Fruit fly (Drosophila melanogaster) whole organism, embryonic: ENCODE data around the gene Traf-like.

Experiments used
- ATbp ChIP-seq: fragments of 200-800 bp; sonication (Bioruptor generic); optimal IDR thresholded peaks from 2 replicates; lab custom pipeline; 2017; ENCODE audit warnings: missing biosample characterization, mild to moderate bottlenecking, missing genetic modification characterization, missing genetic modification reagents
- CG10543 ChIP-seq: fragments of 200-800 bp; sonication (Bioruptor generic); optimal IDR thresholded peaks from 3 replicates; lab custom pipeline; 2017; ENCODE audit warnings: missing biosample characterization, mild to moderate bottlenecking, missing genetic modification characterization, moderate library complexity
- CG12299 ChIP-seq: fragments of 200-800 bp; sonication (Bioruptor generic); optimal IDR thresholded peaks from 2 replicates; lab custom pipeline; 2018; ENCODE audit warnings: missing biosample characterization, mild to moderate bottlenecking, missing genetic modification characterization
- CG13624 ChIP-seq: fragments of 200-800 bp; sonication (Bioruptor generic); optimal IDR thresholded peaks from 2 replicates; lab custom pipeline; 2016; ENCODE audit warnings: missing biosample characterization, missing genetic modification characterization
- CG16813 ChIP-seq: fragments of 200-800 bp; sonication (Bioruptor generic); IDR thresholded peaks from 3 replicates; pipeline ENCODE4 v1.3.6; 2022; ENCODE audit warnings: missing biosample characterization, missing genetic modification characterization; ENCODE audit not compliant: partially characterized antibody
- CG17385 ChIP-seq: fragments of 200-800 bp; sonication (Bioruptor generic); optimal IDR thresholded peaks from 3 replicates; lab custom pipeline; 2018; ENCODE audit warnings: missing biosample characterization, mild to moderate bottlenecking, missing genetic modification characterization
- CG2129 ChIP-seq: fragments of 200-800 bp; sonication (Bioruptor generic); IDR thresholded peaks from 2 replicates; pipeline ENCODE4 v1.3.6; 2022; ENCODE audit warnings: missing biosample characterization, missing genetic modification characterization; ENCODE audit not compliant: partially characterized antibody
- CG2199 ChIP-seq: fragments of 200-800 bp; sonication (Bioruptor generic); IDR thresholded peaks from 3 replicates; pipeline ENCODE4 v1.3.6; 2022; ENCODE audit warnings: missing biosample characterization, missing genetic modification characterization
- CG2202 ChIP-seq: fragments of 200-800 bp; sonication (Bioruptor generic); optimal IDR thresholded peaks from 2 replicates; lab custom pipeline; 2018; ENCODE audit warnings: missing biosample characterization, mild to moderate bottlenecking, missing genetic modification characterization
- CG2889 ChIP-seq: fragments of 200-800 bp; sonication (Bioruptor generic); IDR thresholded peaks from 3 replicates; pipeline ENCODE4 v1.3.6; 2022; ENCODE audit warnings: missing biosample characterization, missing genetic modification characterization
- CG30403 ChIP-seq: fragments of 200-800 bp; sonication (Bioruptor generic); optimal IDR thresholded peaks from 3 replicates; lab custom pipeline; 2016; ENCODE audit warnings: missing biosample characterization, missing genetic modification characterization
- CG3163 ChIP-seq: fragments of 200-800 bp; sonication (Bioruptor generic); optimal IDR thresholded peaks from 3 replicates; lab custom pipeline; 2016; ENCODE audit warnings: missing biosample characterization, missing genetic modification characterization
- CG4328 ChIP-seq: fragments of 200-800 bp; sonication (Bioruptor generic); optimal IDR thresholded peaks from 3 replicates; lab custom pipeline; 2017; ENCODE audit warnings: missing biosample characterization, missing genetic modification reagents, missing genetic modification characterization
- CG6654 ChIP-seq: fragments of 200-800 bp; sonication (Bioruptor generic); optimal IDR thresholded peaks from 2 replicates; lab custom pipeline; 2017; ENCODE audit warnings: missing biosample characterization, mild to moderate bottlenecking, missing genetic modification characterization
- CG6813 ChIP-seq: fragments of 200-800 bp; sonication (Bioruptor generic); optimal IDR thresholded peaks from 2 replicates; lab custom pipeline; 2017; ENCODE audit warnings: missing biosample characterization, missing genetic modification characterization, mild to moderate bottlenecking, moderate library complexity, missing genetic modification reagents
- CG8388 ChIP-seq: fragments of 200-800 bp; sonication (Bioruptor generic); optimal IDR thresholded peaks from 2 replicates; lab custom pipeline; 2019; ENCODE audit warnings: missing biosample characterization, mild to moderate bottlenecking, missing genetic modification characterization, moderate library complexity
- CHES-1-like ChIP-seq: fragments of 200-800 bp; sonication (Bioruptor generic); optimal IDR thresholded peaks from 2 replicates; lab custom pipeline; 2016; ENCODE audit warnings: missing biosample characterization, missing genetic modification characterization
- Chrac-16 ChIP-seq: fragments of 200-800 bp; sonication (Bioruptor generic); optimal IDR thresholded peaks from 3 replicates; lab custom pipeline; 2016; ENCODE audit warnings: missing biosample characterization, missing genetic modification characterization
- CrebB ChIP-seq: fragments of 200-800 bp; sonication (Bioruptor generic); optimal IDR thresholded peaks from 3 replicates; lab custom pipeline; 2018; ENCODE audit warnings: missing biosample characterization, mild to moderate bottlenecking, missing genetic modification characterization
- Fer2 ChIP-seq: fragments of 200-800 bp; sonication (Bioruptor generic); optimal IDR thresholded peaks from 2 replicates; lab custom pipeline; 2018; ENCODE audit warnings: missing biosample characterization, mild to moderate bottlenecking, missing genetic modification characterization, moderate library complexity
- GATAe ChIP-seq: fragments of 200-800 bp; sonication (Bioruptor generic); conservative IDR thresholded peaks from 2 replicates; pipeline ENCODE4 v1.3.6; 2022; ENCODE audit warnings: missing biosample characterization, missing genetic modification characterization
- Hey ChIP-seq: fragments of 200-800 bp; sonication (Bioruptor generic); optimal IDR thresholded peaks from 3 replicates; lab custom pipeline; 2018; ENCODE audit warnings: missing biosample characterization, mild to moderate bottlenecking, missing genetic modification characterization
- Hr51 ChIP-seq, 2 experiments: fragments of 200-800 bp; sonication (Bioruptor generic); optimal IDR thresholded peaks; 2 replicates in 1 of 2; 3 replicates in 1 of 2; lab custom pipeline; 2016 to 2018; ENCODE audit warnings: missing biosample characterization in 2 of 2, missing genetic modification characterization in 2 of 2, mild to moderate bottlenecking in 1 of 2, moderate library complexity in 1 of 2
- Poxn ChIP-seq: fragments of 200-800 bp; sonication (Bioruptor generic); IDR thresholded peaks from 2 replicates; pipeline ENCODE4 v1.3.6; 2022; ENCODE audit warnings: missing biosample characterization, missing genetic modification characterization
- Sox100B ChIP-seq: fragments of 200-800 bp; sonication (Bioruptor generic); optimal IDR thresholded peaks from 3 replicates; lab custom pipeline; 2018; ENCODE audit warnings: missing biosample characterization, mild to moderate bottlenecking, missing genetic modification characterization
- Xbp1 ChIP-seq: fragments of 200-800 bp; sonication (Bioruptor generic); optimal IDR thresholded peaks from 3 replicates; lab custom pipeline; 2016; ENCODE audit warnings: missing biosample characterization, mild to moderate bottlenecking, missing genetic modification characterization
- al ChIP-seq: fragments of 200-800 bp; sonication (Bioruptor generic); IDR thresholded peaks from 2 replicates; pipeline ENCODE4 v1.3.6; 2022; ENCODE audit warnings: missing biosample characterization, missing genetic modification characterization
- bbx ChIP-seq: fragments of 200-800 bp; sonication (Bioruptor generic); IDR thresholded peaks from 2 replicates; pipeline ENCODE4 v1.3.6; 2022; ENCODE audit warnings: missing biosample characterization, missing genetic modification characterization; ENCODE audit not compliant: partially characterized antibody
- caup ChIP-seq: fragments of 200-800 bp; sonication (Bioruptor generic); optimal IDR thresholded peaks from 3 replicates; lab custom pipeline; 2017; ENCODE audit warnings: missing biosample characterization, mild to moderate bottlenecking, missing genetic modification characterization, moderate library complexity; ENCODE audit not compliant: severe bottlenecking
- dati ChIP-seq: fragments of 200-800 bp; sonication (Bioruptor generic); IDR thresholded peaks from 2 replicates; pipeline ENCODE4 v1.3.6; 2022; ENCODE audit warnings: missing biosample characterization, missing genetic modification characterization
- dpn ChIP-seq, 2 experiments: fragments of 200-800 bp; sonication (Bioruptor generic); optimal IDR thresholded peaks; 3 replicates each; lab custom pipeline; 2016; ENCODE audit warnings: missing biosample characterization in 2 of 2, missing genetic modification characterization in 2 of 2
- en ChIP-seq: fragments of 200-800 bp; sonication (Bioruptor generic); optimal IDR thresholded peaks from 2 replicates; lab custom pipeline; 2016; ENCODE audit warnings: missing biosample characterization, missing genetic modification characterization
- eve ChIP-seq, 2 experiments: fragments of >200 bp; optimal IDR thresholded peaks; 2 replicates each; lab custom pipeline; 2017; ENCODE audit warnings: missing biosample characterization in 2 of 2, missing genetic modification characterization in 2 of 2
- fd3F ChIP-seq: fragments of 200-800 bp; sonication (Bioruptor generic); optimal IDR thresholded peaks from 2 replicates; lab custom pipeline; 2018; ENCODE audit warnings: missing biosample characterization, mild to moderate bottlenecking, missing genetic modification characterization, moderate library complexity
- hbn ChIP-seq: fragments of 200-800 bp; sonication (Bioruptor generic); IDR thresholded peaks from 2 replicates; pipeline ENCODE4 v1.3.6; 2022; ENCODE audit warnings: missing biosample characterization, missing genetic modification characterization; ENCODE audit not compliant: partially characterized antibody
- her ChIP-seq: fragments of 200-800 bp; sonication (Bioruptor generic); optimal IDR thresholded peaks from 2 replicates; lab custom pipeline; 2016; ENCODE audit warnings: missing biosample characterization, missing genetic modification characterization
- ind ChIP-seq: fragments of 200-800 bp; sonication (Bioruptor generic); optimal IDR thresholded peaks from 3 replicates; lab custom pipeline; 2016; ENCODE audit warnings: missing biosample characterization, missing genetic modification characterization
- jumu ChIP-seq: fragments of 200-800 bp; sonication (Bioruptor generic); optimal IDR thresholded peaks from 3 replicates; lab custom pipeline; 2016; ENCODE audit warnings: missing biosample characterization, missing genetic modification characterization
- kay ChIP-seq: fragments of 200-800 bp; sonication (Bioruptor generic); optimal IDR thresholded peaks from 2 replicates; lab custom pipeline; 2016; ENCODE audit warnings: missing biosample characterization, missing genetic modification characterization
- luna ChIP-seq: fragments of 200-800 bp; sonication (Bioruptor generic); optimal IDR thresholded peaks from 2 replicates; lab custom pipeline; 2016; ENCODE audit warnings: missing biosample characterization, missing genetic modification characterization
- mam ChIP-seq: fragments of 200-800 bp; sonication (Bioruptor generic); optimal IDR thresholded peaks from 3 replicates; lab custom pipeline; 2016; ENCODE audit warnings: missing biosample characterization, missing genetic modification characterization
- otp ChIP-seq: fragments of 200-800 bp; sonication (Bioruptor generic); IDR thresholded peaks from 3 replicates; pipeline ENCODE4, ENCODE4 v1.3.6; 2022; ENCODE audit warnings: missing biosample characterization, missing genetic modification characterization
- peb ChIP-seq: fragments of 200-800 bp; sonication (Bioruptor generic); IDR thresholded peaks from 2 replicates; pipeline ENCODE4 v1.3.6; 2022; ENCODE audit warnings: missing biosample characterization, missing genetic modification characterization
- pnt ChIP-seq: fragments of 200-800 bp; sonication (Bioruptor generic); optimal IDR thresholded peaks from 3 replicates; lab custom pipeline; 2016; ENCODE audit warnings: missing biosample characterization, missing genetic modification characterization
- prd ChIP-seq, 3 experiments: fragments of >200 bp in 2 of 3; fragments of 200-800 bp in 1 of 3; sonication (Bioruptor generic) in 1 of 3; optimal IDR thresholded peaks in 2 of 3; IDR thresholded peaks in 1 of 3; 2 replicates in 2 of 3; 3 replicates in 1 of 3; pipeline versions ENCODE4 v1.3.6 to Lab custom; 2017 to 2022; ENCODE audit warnings: missing biosample characterization in 1 of 3, missing genetic modification characterization in 1 of 3
- sima ChIP-seq: fragments of 200-800 bp; sonication (Bioruptor generic); optimal IDR thresholded peaks from 2 replicates; lab custom pipeline; 2016; ENCODE audit warnings: missing biosample characterization, missing genetic modification characterization
- ttk ChIP-seq: fragments of 200-800 bp; sonication (Bioruptor generic); IDR thresholded peaks from 2 replicates; pipeline ENCODE4 v2.1.2; 2022; ENCODE audit warnings: missing biosample characterization, missing genetic modification characterization
- usp ChIP-seq: fragments of >200 bp; optimal IDR thresholded peaks from 2 replicates; lab custom pipeline; 2017; ENCODE audit warnings: missing biosample characterization, missing genetic modification characterization
- yki ChIP-seq: fragments of >200 bp; optimal IDR thresholded peaks from 3 replicates; lab custom pipeline; 2018

The Traf-like gene

DNA sequence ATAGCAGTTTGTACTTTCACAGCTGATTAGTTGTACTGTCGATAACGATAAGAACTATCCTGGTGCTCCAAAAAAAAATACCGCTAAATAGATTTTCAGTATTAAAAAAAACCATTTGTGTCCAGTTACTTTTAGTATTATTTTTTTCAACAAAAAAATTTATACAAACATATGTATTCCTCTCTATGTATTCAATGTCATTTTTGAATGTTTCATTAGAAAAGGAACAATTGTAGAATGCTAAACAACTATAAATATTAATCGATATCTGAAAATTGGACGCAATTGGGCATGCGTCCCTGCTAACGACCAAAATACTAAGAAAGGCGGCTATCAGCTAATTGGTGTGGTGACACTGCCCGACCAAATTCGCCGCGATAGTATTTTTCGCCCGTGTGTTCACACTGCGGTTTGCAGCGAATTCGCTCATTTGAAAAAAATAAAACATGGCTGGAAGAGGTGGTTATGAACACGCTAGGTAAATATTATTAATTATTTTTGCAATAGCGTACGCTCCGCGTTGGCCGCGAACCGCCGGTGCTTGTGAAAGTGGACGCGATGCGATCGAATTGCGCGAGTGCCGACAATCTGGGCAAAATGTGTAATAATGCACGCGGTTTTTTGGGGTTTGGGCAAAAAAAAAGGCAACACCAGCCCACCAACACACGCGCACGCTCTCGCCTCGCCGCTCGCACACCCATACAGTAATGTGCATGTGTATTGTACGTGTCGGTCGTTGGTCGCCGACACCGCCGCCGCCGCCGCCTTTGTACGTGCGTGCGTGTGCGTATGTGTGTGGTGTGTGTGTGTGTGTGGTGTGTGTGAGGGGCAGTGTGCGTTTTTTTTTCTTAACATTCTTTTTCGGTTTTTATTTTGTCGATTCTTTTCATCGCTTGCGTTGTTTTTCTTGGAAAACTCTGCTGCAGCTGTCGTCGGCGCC, 33.7 kb downstream of the Traf-like start, which contains the start of the genes CG34015 and eIF4H1 (continued):
- TF ChIP-seq Hr51 (GFP tag; optimal IDR thresholded peaks at IDR 0.05; lab: Kevin White, UChicago) (no peak), hbn (GFP tag; lab: Robert Waterston, UW) (peak; percentile 52), CG30403 (GFP tag; lab: Kevin White, UChicago) (no peak), CG6813 (no peak), CG2202 (no peak), CG2199 (0 out of 3 replicates have a peak, but pooled peaks have one; percentile 24), CG8388 (GFP tag; lab: Kevin White, UChicago) (no peak), eve (GFP tag; optimal IDR thresholded peaks at IDR 0.05; lab: Kevin White, UChicago) (no peak), CG6654 (GFP tag; lab: Kevin White, UChicago) (no peak), Xbp1 (GFP tag; lab: Kevin White, UChicago) (no peak), CG10543 (GFP tag; lab: Kevin White, UChicago) (no peak), sima (GFP tag; lab: Kevin White, UChicago) (no peak), Fer2 (tag; lab: Kevin White, UChicago) (no peak), jumu (no peak), Chrac-16 (GFP tag; lab: Kevin White, UChicago) (no peak), ttk (GFP tag; lab: Robert Waterston, UW) (no peak), luna (GFP tag; lab: Kevin White, UChicago) (no peak), kay (GFP tag; lab: Kevin White, UChicago) (no peak), Poxn (GFP tag; lab: Robert Waterston, UW) (no peak), CG2129 (GFP tag; lab: Robert Waterston, UW) (no peak), GATAe (GFP tag; lab: Robert Waterston, UW) (no peak), ATbp (GFP tag; lab: Kevin White, UChicago) (no peak), CG12299 (tag; lab: Kevin White, UChicago) (no peak), CHES-1-like (GFP tag; lab: Kevin White, UChicago) (no peak), usp (no peak), prd (optimal IDR thresholded peaks at IDR 0.05; lab: Kevin White, UChicago) (no peak), prd (GFP tag; IDR thresholded peaks at IDR 0.05; lab: Robert Waterston, UW) (no peak), otp (GFP tag; lab: Robert Waterston, UW) (no peak), dati (GFP tag; lab: Robert Waterston, UW) (no peak), CG16813 (GFP tag; lab: Robert Waterston, UW) (peak; percentile 68), CG4328 (no peak), al (GFP tag; lab: Robert Waterston, UW) (no peak), CrebB (tag; lab: Kevin White, UChicago) (no peak), mam (GFP tag; lab: Kevin White, UChicago) (no peak), CG13624 (no peak), en (no peak), bbx (GFP tag; lab: Robert Waterston, UW) (peak; percentile 11; the same call in 1 of the 2 replicates), CG2889 (GFP tag; lab: Robert Waterston, UW) (no peak), peb (GFP tag; lab: Robert Waterston, UW) (no peak), her (GFP tag; lab: Kevin White, UChicago) (no peak), fd3F (GFP tag; lab: Kevin White, UChicago) (no peak), yki (lab: Kevin White, UChicago) (no peak), caup (no peak), Sox100B (GFP tag; lab: Kevin White, UChicago) (no peak), dpn (GFP tag; optimal IDR thresholded peaks at IDR 0.05; lab: Kevin White, UChicago) (no peak), CG17385 (GFP tag; lab: Kevin White, UChicago) (no peak), Hey (tag; lab: Kevin White, UChicago) (no peak), ind (GFP tag; lab: Kevin White, UChicago) (no peak), pnt (GFP tag; lab: Kevin White, UChicago) (no peak), CG3163 (GFP tag; lab: Kevin White, UChicago) (no peak)
